Fruit fly (Drosophila melanogaster) whole organism, embryonic: Measurements from ENCODE around the gene CG8668.

Experiments used
- CG10366 ChIP-seq: fragments of 200-800 bp; sonication (Bioruptor generic); IDR thresholded peaks from 2 replicates; pipeline ENCODE4 v1.3.6; 2022; ENCODE audit warnings: missing biosample characterization, missing genetic modification characterization
- CG11504 ChIP-seq: fragments of 200-800 bp; sonication (Bioruptor generic); optimal IDR thresholded peaks from 3 replicates; lab custom pipeline; 2019; ENCODE audit warnings: missing biosample characterization, mild to moderate bottlenecking, missing genetic modification characterization, moderate library complexity
- CG1529 ChIP-seq: fragments of 200-800 bp; sonication (Bioruptor generic); optimal IDR thresholded peaks from 3 replicates; lab custom pipeline; 2018; ENCODE audit warnings: missing biosample characterization, missing genetic modification characterization
- CG16779 ChIP-seq: fragments of 200-800 bp; sonication (Bioruptor generic); IDR thresholded peaks from 2 replicates; pipeline ENCODE4 v1.3.6; 2022; ENCODE audit warnings: missing biosample characterization, missing genetic modification characterization
- CG17186 ChIP-seq: fragments of 200-800 bp; sonication (Bioruptor generic); optimal IDR thresholded peaks from 3 replicates; lab custom pipeline; 2017; ENCODE audit warnings: missing biosample characterization, missing genetic modification reagents, missing genetic modification characterization
- CG3281 ChIP-seq: fragments of 200-800 bp; sonication (Bioruptor generic); optimal IDR thresholded peaks from 3 replicates; lab custom pipeline; 2017; ENCODE audit warnings: missing biosample characterization, mild to moderate bottlenecking, missing genetic modification characterization
- CG3407 ChIP-seq: fragments of 200-800 bp; sonication (Bioruptor generic); optimal IDR thresholded peaks from 2 replicates; lab custom pipeline; 2018; ENCODE audit warnings: missing biosample characterization, mild to moderate bottlenecking, missing genetic modification characterization
- CG34224 ChIP-seq: fragments of 200-800 bp; sonication (Bioruptor generic); IDR thresholded peaks from 3 replicates; pipeline ENCODE4 v1.3.6; 2022; ENCODE audit warnings: missing biosample characterization, missing genetic modification characterization; ENCODE audit not compliant: partially characterized antibody
- CG3726 ChIP-seq: fragments of 200-800 bp; sonication (Bioruptor generic); IDR thresholded peaks from 3 replicates; pipeline ENCODE4, ENCODE4 v1.3.6; 2022; ENCODE audit warnings: missing biosample characterization, missing genetic modification characterization
- CG4282 ChIP-seq: fragments of 200-800 bp; sonication (Bioruptor generic); optimal IDR thresholded peaks from 2 replicates; lab custom pipeline; 2016; ENCODE audit warnings: missing biosample characterization, missing genetic modification characterization
- CG5180 ChIP-seq: fragments of 200-800 bp; sonication (Bioruptor generic); optimal IDR thresholded peaks from 3 replicates; lab custom pipeline; 2017; ENCODE audit warnings: missing biosample characterization, missing genetic modification characterization, mild to moderate bottlenecking, moderate library complexity, missing genetic modification reagents
- CG5245 ChIP-seq: fragments of 200-800 bp; sonication (Bioruptor generic); optimal IDR thresholded peaks from 3 replicates; lab custom pipeline; 2016; ENCODE audit warnings: missing biosample characterization, missing genetic modification characterization
- CG6689 ChIP-seq: fragments of 200-800 bp; sonication (Bioruptor generic); IDR thresholded peaks from 2 replicates; pipeline ENCODE4 v1.3.6; 2022; ENCODE audit warnings: missing biosample characterization, missing genetic modification characterization
- CG6791 ChIP-seq: fragments of 200-800 bp; sonication (Bioruptor generic); IDR thresholded peaks from 3 replicates; pipeline ENCODE4 v1.3.6; 2022; ENCODE audit warnings: missing biosample characterization, missing genetic modification characterization; ENCODE audit not compliant: partially characterized antibody
- CG7786 ChIP-seq: fragments of 200-800 bp; sonication (Bioruptor generic); optimal IDR thresholded peaks from 2 replicates; lab custom pipeline; 2016; ENCODE audit warnings: missing biosample characterization, missing genetic modification characterization
- CG9609 ChIP-seq: fragments of 200-800 bp; sonication (Bioruptor generic); optimal IDR thresholded peaks from 3 replicates; lab custom pipeline; 2016; ENCODE audit warnings: missing biosample characterization, missing genetic modification characterization
- CoRest ChIP-seq: fragments of 200-800 bp; sonication (Bioruptor generic); optimal IDR thresholded peaks from 3 replicates; lab custom pipeline; 2018; ENCODE audit warnings: missing biosample characterization, mild to moderate bottlenecking, missing genetic modification characterization, moderate library complexity
- H15 ChIP-seq: fragments of 200-800 bp; sonication (Bioruptor generic); IDR thresholded peaks from 3 replicates; pipeline ENCODE4 v1.3.6; 2022; ENCODE audit warnings: missing biosample characterization, missing genetic modification characterization
- HLH4C ChIP-seq: fragments of 200-800 bp; sonication (Bioruptor generic); IDR thresholded peaks from 3 replicates; pipeline ENCODE4 v1.3.6; 2022; ENCODE audit warnings: missing biosample characterization, missing genetic modification characterization; ENCODE audit not compliant: partially characterized antibody
- HLHmδ ChIP-seq: fragments of 200-800 bp; sonication (Bioruptor generic); optimal IDR thresholded peaks from 2 replicates; lab custom pipeline; 2018; ENCODE audit warnings: missing biosample characterization, mild to moderate bottlenecking, missing genetic modification characterization, moderate library complexity
- HmgZ ChIP-seq: fragments of 200-800 bp; sonication (Bioruptor generic); optimal IDR thresholded peaks from 2 replicates; lab custom pipeline; 2018; ENCODE audit warnings: missing biosample characterization, mild to moderate bottlenecking, missing genetic modification characterization
- Hr3 ChIP-seq: fragments of 200-800 bp; sonication (Bioruptor generic); optimal IDR thresholded peaks from 3 replicates; lab custom pipeline; 2016; ENCODE audit warnings: missing biosample characterization, missing genetic modification characterization
- MTF-1 ChIP-seq: fragments of 200-800 bp; sonication (Bioruptor generic); optimal IDR thresholded peaks from 2 replicates; lab custom pipeline; 2018; ENCODE audit warnings: missing biosample characterization, mild to moderate bottlenecking, missing genetic modification characterization, borderline replicate concordance
- Sry-β ChIP-seq: fragments of 200-800 bp; sonication (Bioruptor generic); optimal IDR thresholded peaks from 2 replicates; lab custom pipeline; 2018; ENCODE audit warnings: missing biosample characterization, mild to moderate bottlenecking, missing genetic modification characterization, moderate library complexity
- Stat92E ChIP-seq, 3 experiments: fragments of >200 bp in 2 of 3; fragments of 200-800 bp in 1 of 3; sonication (Bioruptor generic) in 1 of 3; optimal IDR thresholded peaks; 2 replicates each; lab custom pipeline; 2017 to 2019; ENCODE audit warnings: missing biosample characterization in 3 of 3, missing genetic modification characterization in 3 of 3, mild to moderate bottlenecking in 1 of 3, moderate library complexity in 1 of 3
- Tbp ChIP-seq: fragments of >200 bp; optimal IDR thresholded peaks from 2 replicates; lab custom pipeline; 2018; ENCODE audit warnings: missing biosample characterization, missing genetic modification characterization
- Trl ChIP-seq, 3 experiments: fragments of >200 bp in 2 of 3; fragments of 200-800 bp in 1 of 3; sonication (Bioruptor generic) in 1 of 3; optimal IDR thresholded peaks; 2 replicates in 1 of 3; 3 replicates in 2 of 3; lab custom pipeline; 2016 to 2017; ENCODE audit warnings: missing biosample characterization in 1 of 3, missing genetic modification characterization in 1 of 3
- al ChIP-seq: fragments of 200-800 bp; sonication (Bioruptor generic); IDR thresholded peaks from 2 replicates; pipeline ENCODE4 v1.3.6; 2022; ENCODE audit warnings: missing biosample characterization, missing genetic modification characterization
- bab2 ChIP-seq: fragments of 200-800 bp; sonication (Bioruptor generic); optimal IDR thresholded peaks from 2 replicates; lab custom pipeline; 2016; ENCODE audit warnings: missing biosample characterization, missing genetic modification characterization
- cas ChIP-seq: fragments of 200-800 bp; sonication (Bioruptor generic); IDR thresholded peaks from 2 replicates; pipeline ENCODE4 v1.3.6; 2022; ENCODE audit warnings: missing biosample characterization, missing genetic modification characterization
- dan ChIP-seq: fragments of 200-800 bp; sonication (Bioruptor generic); IDR thresholded peaks from 2 replicates; pipeline ENCODE4 v1.3.6; 2022; ENCODE audit warnings: missing biosample characterization, missing genetic modification characterization
- dmrt99B ChIP-seq: fragments of 200-800 bp; sonication (Bioruptor generic); optimal IDR thresholded peaks from 2 replicates; lab custom pipeline; 2018; ENCODE audit warnings: missing biosample characterization, mild to moderate bottlenecking, missing genetic modification characterization, moderate library complexity
- fd64A ChIP-seq: fragments of 200-800 bp; sonication (Bioruptor generic); optimal IDR thresholded peaks from 3 replicates; lab custom pipeline; 2018; ENCODE audit warnings: missing biosample characterization, mild to moderate bottlenecking, missing genetic modification characterization
- gcm ChIP-seq: fragments of 200-800 bp; sonication (Bioruptor generic); optimal IDR thresholded peaks from 2 replicates; lab custom pipeline; 2019; ENCODE audit warnings: missing biosample characterization, mild to moderate bottlenecking, missing genetic modification characterization, moderate library complexity
- ham ChIP-seq: fragments of 200-800 bp; sonication (Bioruptor generic); IDR thresholded peaks from 2 replicates; pipeline ENCODE4 v1.3.6; 2022; ENCODE audit warnings: missing biosample characterization, missing genetic modification characterization
- hkb ChIP-seq, 2 experiments: fragments of 200-800 bp in 1 of 2; fragments of >200 bp in 1 of 2; sonication (Bioruptor generic) in 1 of 2; IDR thresholded peaks in 1 of 2; optimal IDR thresholded peaks in 1 of 2; 2 replicates each; pipeline versions ENCODE4 v1.3.6 to Lab custom; 2017 to 2022; ENCODE audit warnings: missing biosample characterization in 1 of 2, missing genetic modification characterization in 1 of 2
- jumu ChIP-seq: fragments of 200-800 bp; sonication (Bioruptor generic); optimal IDR thresholded peaks from 3 replicates; lab custom pipeline; 2016; ENCODE audit warnings: missing biosample characterization, missing genetic modification characterization
- ken ChIP-seq: fragments of 200-800 bp; sonication (Bioruptor generic); IDR thresholded peaks from 3 replicates; pipeline ENCODE4 v1.3.6; 2022; ENCODE audit warnings: missing biosample characterization, missing genetic modification characterization
- kni ChIP-seq: fragments of 200-800 bp; sonication (Bioruptor generic); optimal IDR thresholded peaks from 3 replicates; lab custom pipeline; 2017; ENCODE audit warnings: mild to moderate bottlenecking, missing biosample characterization, missing genetic modification reagents, missing genetic modification characterization
- knrl ChIP-seq: fragments of 200-800 bp; sonication (Bioruptor generic); IDR thresholded peaks from 3 replicates; pipeline ENCODE4 v1.3.6; 2022; ENCODE audit warnings: missing biosample characterization, missing genetic modification characterization; ENCODE audit not compliant: partially characterized antibody
- lab ChIP-seq: fragments of 200-800 bp; sonication (Bioruptor generic); optimal IDR thresholded peaks from 3 replicates; lab custom pipeline; 2017; ENCODE audit warnings: missing biosample characterization, missing genetic modification characterization, mild to moderate bottlenecking, moderate library complexity, missing genetic modification reagents
- lmd ChIP-seq: fragments of 200-800 bp; sonication (Bioruptor generic); IDR thresholded peaks from 2 replicates; pipeline ENCODE4 v1.3.6; 2022; ENCODE audit warnings: missing biosample characterization, missing genetic modification characterization
- nerfin-2 ChIP-seq: fragments of 200-800 bp; sonication (Bioruptor generic); IDR thresholded peaks from 2 replicates; pipeline ENCODE4 v1.3.6; 2022; ENCODE audit warnings: missing biosample characterization, missing genetic modification characterization; ENCODE audit not compliant: partially characterized antibody
- so ChIP-seq: fragments of 200-800 bp; sonication (Bioruptor generic); IDR thresholded peaks from 3 replicates; pipeline ENCODE4 v1.3.6; 2022; ENCODE audit warnings: missing biosample characterization, missing genetic modification characterization
- sqz ChIP-seq: fragments of 200-800 bp; sonication (Bioruptor generic); optimal IDR thresholded peaks from 3 replicates; lab custom pipeline; 2018; ENCODE audit warnings: missing biosample characterization, mild to moderate bottlenecking, missing genetic modification characterization
- vvl ChIP-seq: fragments of 200-800 bp; sonication (Bioruptor generic); IDR thresholded peaks from 2 replicates; pipeline ENCODE4 v1.3.6; 2022; ENCODE audit warnings: missing biosample characterization, missing genetic modification characterization
- zen2 ChIP-seq: fragments of 200-800 bp; sonication (Bioruptor generic); IDR thresholded peaks from 3 replicates; pipeline ENCODE4 v1.3.6; 2022; ENCODE audit warnings: missing biosample characterization, missing genetic modification characterization; ENCODE audit not compliant: partially characterized antibody

The CG8668 gene

DNA sequence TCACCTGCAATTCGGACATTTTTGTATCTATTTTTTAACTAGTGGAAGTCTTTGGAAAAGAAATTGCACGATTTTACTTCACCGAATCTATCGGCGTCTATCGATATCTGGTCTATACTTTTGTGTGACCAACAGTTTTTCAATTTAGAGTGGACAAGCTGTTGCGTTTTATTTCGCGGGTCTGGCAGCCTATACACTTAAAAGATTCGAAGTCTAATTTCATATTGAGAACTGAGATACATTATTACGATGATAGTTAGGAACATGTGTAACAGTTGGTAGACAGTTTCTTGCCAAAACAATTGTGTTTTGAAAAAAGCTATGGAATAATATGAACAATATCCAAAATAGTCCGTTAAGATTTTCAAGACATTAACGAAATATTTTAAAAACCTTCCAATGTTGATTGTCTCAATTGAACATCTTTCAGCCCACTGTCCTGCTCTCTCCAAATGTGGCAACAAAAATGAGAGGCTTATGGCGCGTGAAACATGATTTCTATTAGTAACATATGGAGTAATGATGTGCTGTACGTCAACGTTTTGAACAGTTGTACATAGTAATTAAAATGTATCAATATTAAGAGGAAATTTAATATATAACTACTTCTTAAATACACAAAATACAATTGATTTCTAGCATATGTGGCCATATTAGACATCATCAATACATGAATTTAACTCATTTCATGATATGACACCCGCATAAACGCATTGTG, 35.7 kb downstream of the CG8668 start, which contains the start of gene Acbp1 (continued):
- no peak for TF ChIP-seq hkb (optimal IDR thresholded peaks at IDR 0.05; lab: Kevin White, UChicago)
- TF ChIP-seq hkb (GFP tag; IDR thresholded peaks at IDR 0.05; lab: Robert Waterston, UW): peak; percentile 96
- TF ChIP-seq kni: peak; percentile 96
- TF ChIP-seq dan (GFP tag; lab: Robert Waterston, UW): no peak
- peak; percentile 96 for TF ChIP-seq jumu (GFP tag; lab: Kevin White, UChicago)
- TF ChIP-seq CG6791: peak; percentile 75
- peak; percentile 88 for TF ChIP-seq CG6689 (GFP tag; lab: Robert Waterston, UW)
- TF ChIP-seq CG16779 (GFP tag; lab: Robert Waterston, UW): peak; percentile 82
- peak; percentile 93 for TF ChIP-seq Hr3 (GFP tag; lab: Kevin White, UChicago)
- TF ChIP-seq Trl (optimal IDR thresholded peaks at IDR 0.05; lab: Kevin White, UChicago): peak; percentile 82 to 93
- TF ChIP-seq Trl (GFP tag; optimal IDR thresholded peaks at IDR 0.05; lab: Kevin White, UChicago): peak; percentile 97
- TF ChIP-seq Stat92E (GFP tag; optimal IDR thresholded peaks at IDR 0.05; lab: Kevin White, UChicago): peak in 1 of 3 experiments; percentile 97
- peak; percentile 62 for TF ChIP-seq Sry-β (GFP tag; lab: Kevin White, UChicago)
- peak; percentile 98 for TF ChIP-seq CG3281
- TF ChIP-seq CG17186 (GFP tag; lab: Kevin White, UChicago): peak; percentile 58
- TF ChIP-seq ken (GFP tag; lab: Robert Waterston, UW): peak; percentile 90
- TF ChIP-seq HLH4C (GFP tag; lab: Robert Waterston, UW): peak; percentile 68; the same call in 1 of the 3 replicates
- TF ChIP-seq cas (GFP tag; lab: Robert Waterston, UW): peak; percentile 83
- peak; percentile 93 for TF ChIP-seq lmd
- TF ChIP-seq bab2 (GFP tag; lab: Kevin White, UChicago): peak; percentile 93
- TF ChIP-seq vvl: peak; percentile 95
- peak; percentile 93 for TF ChIP-seq CG5180 (GFP tag; lab: Kevin White, UChicago)
- TF ChIP-seq CG3726 (GFP tag; lab: Robert Waterston, UW): peak; percentile 70; the same call in 2 of the 3 replicates
- TF ChIP-seq nerfin-2 (GFP tag; lab: Robert Waterston, UW): peak; percentile 71
- peak; percentile 96 for TF ChIP-seq CG7786 (GFP tag; lab: Kevin White, UChicago)
- TF ChIP-seq CG9609 (GFP tag; lab: Kevin White, UChicago): peak; percentile 96
- TF ChIP-seq HLHmδ (GFP tag; lab: Kevin White, UChicago): no peak
- peak; percentile 87 for TF ChIP-seq al (GFP tag; lab: Robert Waterston, UW)
- TF ChIP-seq CG34224 (GFP tag; lab: Robert Waterston, UW): peak; percentile 83; the same call in 2 of the 3 replicates
- TF ChIP-seq knrl (GFP tag; lab: Robert Waterston, UW): peak; percentile 77
- TF ChIP-seq HmgZ (tag; lab: Kevin White, UChicago): peak; percentile 97
- peak; percentile 50; the same call in 1 of the 2 replicates for TF ChIP-seq ham (GFP tag; lab: Robert Waterston, UW)
- TF ChIP-seq CG4282: peak; percentile 98
- TF ChIP-seq zen2 (GFP tag; lab: Robert Waterston, UW): peak; percentile 74; the same call in 2 of the 3 replicates
- peak; percentile 94 for TF ChIP-seq CG1529
- TF ChIP-seq CG3407: peak; percentile 91
- peak; percentile 88 for TF ChIP-seq H15
- peak; percentile 88 for TF ChIP-seq MTF-1 (GFP tag; lab: Kevin White, UChicago)
- peak; percentile 99 for TF ChIP-seq gcm (GFP tag; lab: Kevin White, UChicago)
- no peak for TF ChIP-seq Tbp (GFP tag; lab: Kevin White, UChicago)
- TF ChIP-seq CG11504 (tag; lab: Kevin White, UChicago): peak; percentile 96
- TF ChIP-seq CG5245 (GFP tag; lab: Kevin White, UChicago): peak; percentile 70
- TF ChIP-seq CG10366 (GFP tag; lab: Robert Waterston, UW): peak; percentile 78
- TF ChIP-seq so (GFP tag; lab: Robert Waterston, UW): peak; percentile 94
- peak; percentile 95 for TF ChIP-seq sqz (GFP tag; lab: Kevin White, UChicago)
- TF ChIP-seq CoRest (tag; lab: Kevin White, UChicago): peak; percentile 97
- TF ChIP-seq fd64A (GFP tag; lab: Kevin White, UChicago): peak; percentile 95
- peak; percentile 99 for TF ChIP-seq lab
- peak; percentile 97 for TF ChIP-seq dmrt99B (tag; lab: Kevin White, UChicago)
